Worm (Caenorhabditis elegans) whole organism, late embryonic: ENCODE measurements around the gene sftd-3.
A peak's percentile ranks its signal among the peaks of the same experiment; 100 is the strongest.

Source experiments
- C08G9.2 ChIP-seq: sonication (generic microtip); optimal IDR thresholded peaks from 2 replicates; lab custom pipeline; 2016; ENCODE audit warnings: mild to moderate bottlenecking, missing genetic modification characterization, moderate library complexity, missing compliant biosample characterization
- C38D4.7 ChIP-seq: fragments of 200-800 bp; sonication (Bioruptor generic); optimal IDR thresholded peaks from 2 replicates; lab custom pipeline; 2018; ENCODE audit warnings: mild to moderate bottlenecking, missing genetic modification characterization, moderate library complexity, missing compliant biosample characterization
- F13H6.1 ChIP-seq: sonication (generic microtip); optimal IDR thresholded peaks from 2 replicates; lab custom pipeline; 2016; ENCODE audit warnings: missing genetic modification characterization, missing compliant biosample characterization
- K02D7.2 ChIP-seq: sonication (generic microtip); optimal IDR thresholded peaks from 2 replicates; lab custom pipeline; 2017; ENCODE audit warnings: mild to moderate bottlenecking, missing genetic modification characterization, missing compliant biosample characterization
- K09A11.1 ChIP-seq: sonication (generic microtip); optimal IDR thresholded peaks from 2 replicates; lab custom pipeline; 2017; ENCODE audit warnings: antibody characterized with exemption, mild to moderate bottlenecking, missing genetic modification characterization, missing compliant biosample characterization; ENCODE audit not compliant: insufficient read depth
- T23F11.4 ChIP-seq: fragments of 200-800 bp; sonication (Bioruptor generic); optimal IDR thresholded peaks from 2 replicates; lab custom pipeline; 2018; ENCODE audit warnings: mild to moderate bottlenecking, missing genetic modification characterization, missing compliant biosample characterization
- ama-1 ChIP-seq: fragments of 150-350 bp; optimal IDR thresholded peaks from 2 replicates; lab custom pipeline; 2014
- ceh-18 ChIP-seq: sonication (generic microtip); optimal IDR thresholded peaks from 2 replicates; lab custom pipeline; 2016; ENCODE audit warnings: missing genetic modification characterization, missing compliant biosample characterization
- ceh-19 ChIP-seq: fragments of 200-800 bp; sonication (Bioruptor generic); optimal IDR thresholded peaks from 2 replicates; lab custom pipeline; 2018; ENCODE audit warnings: mild to moderate bottlenecking, missing genetic modification characterization, missing compliant biosample characterization
- ceh-2 ChIP-seq: sonication (generic microtip); optimal IDR thresholded peaks from 2 replicates; lab custom pipeline; 2016; ENCODE audit warnings: missing genotype, missing genetic modification characterization, missing compliant biosample characterization
- ceh-24 ChIP-seq: sonication (generic microtip); optimal IDR thresholded peaks from 2 replicates; lab custom pipeline; 2016; ENCODE audit warnings: mild to moderate bottlenecking, missing genetic modification characterization, missing compliant biosample characterization
- ceh-34 ChIP-seq: sonication (generic microtip); optimal IDR thresholded peaks from 2 replicates; lab custom pipeline; 2016; ENCODE audit warnings: mild to moderate bottlenecking, missing genetic modification characterization, missing compliant biosample characterization
- ceh-48 ChIP-seq: sonication (generic microtip); optimal IDR thresholded peaks from 2 replicates; lab custom pipeline; 2016; ENCODE audit warnings: missing genetic modification characterization, inconsistent platforms, missing compliant biosample characterization
- ceh-9 ChIP-seq: sonication (generic microtip); optimal IDR thresholded peaks from 2 replicates; lab custom pipeline; 2016; ENCODE audit warnings: mild to moderate bottlenecking, missing genetic modification characterization, inconsistent platforms, missing compliant biosample characterization
- che-1 ChIP-seq: sonication (generic microtip); optimal IDR thresholded peaks from 2 replicates; lab custom pipeline; 2016; ENCODE audit warnings: mild to moderate bottlenecking, missing genetic modification characterization, missing compliant biosample characterization
- dmd-4 ChIP-seq: sonication (generic microtip); optimal IDR thresholded peaks from 2 replicates; lab custom pipeline; 2016; ENCODE audit warnings: borderline replicate concordance, missing genetic modification characterization, missing compliant biosample characterization
- dve-1 ChIP-seq: sonication (generic microtip); optimal IDR thresholded peaks from 2 replicates; lab custom pipeline; 2017; ENCODE audit warnings: antibody characterized with exemption, mild to moderate bottlenecking, missing genetic modification characterization, missing compliant biosample characterization
- elt-2 ChIP-seq: sonication (generic microtip); optimal IDR thresholded peaks from 2 replicates; lab custom pipeline; 2016; ENCODE audit warnings: missing genetic modification reagents, missing genetic modification characterization, missing compliant biosample characterization
- ets-4 ChIP-seq: sonication (generic microtip); optimal IDR thresholded peaks from 2 replicates; lab custom pipeline; 2016; ENCODE audit warnings: missing genetic modification characterization, missing compliant biosample characterization
- eyg-1 ChIP-seq: sonication (generic microtip); optimal IDR thresholded peaks from 2 replicates; lab custom pipeline; 2016; ENCODE audit warnings: missing genotype, missing genetic modification characterization, missing compliant biosample characterization
- fax-1 ChIP-seq: sonication (generic microtip); optimal IDR thresholded peaks from 2 replicates; lab custom pipeline; 2016; ENCODE audit warnings: missing genotype, missing genetic modification characterization, missing compliant biosample characterization
- fkh-10 ChIP-seq: fragments of 150-350 bp; optimal IDR thresholded peaks from 2 replicates; lab custom pipeline; 2014; ENCODE audit warnings: missing biosample characterization, missing genetic modification reagents, missing genetic modification characterization
- hlh-15 ChIP-seq: sonication (generic microtip); optimal IDR thresholded peaks from 2 replicates; lab custom pipeline; 2016; ENCODE audit warnings: missing genetic modification characterization, missing compliant biosample characterization
- hlh-30 ChIP-seq: sonication (generic microtip); optimal IDR thresholded peaks from 2 replicates; lab custom pipeline; 2017; ENCODE audit warnings: antibody characterized with exemption, missing genetic modification characterization, missing compliant biosample characterization; ENCODE audit not compliant: insufficient read depth
- hlh-8 ChIP-seq: sonication (generic microtip); optimal IDR thresholded peaks from 2 replicates; lab custom pipeline; 2016; ENCODE audit warnings: missing genotype, missing genetic modification characterization, missing compliant biosample characterization
- madf-2 ChIP-seq: sonication (generic microtip); optimal IDR thresholded peaks from 2 replicates; lab custom pipeline; 2017; ENCODE audit warnings: missing genetic modification characterization, missing compliant biosample characterization
- npax-4 ChIP-seq: sonication (generic microtip); optimal IDR thresholded peaks from 2 replicates; lab custom pipeline; 2016; ENCODE audit warnings: missing genetic modification characterization, missing compliant biosample characterization
- odd-2 ChIP-seq: sonication (generic microtip); optimal IDR thresholded peaks from 2 replicates; lab custom pipeline; 2017; ENCODE audit warnings: antibody characterized with exemption, mild to moderate bottlenecking, missing genetic modification characterization, missing compliant biosample characterization
- pag-3 ChIP-seq: sonication (generic microtip); optimal IDR thresholded peaks from 2 replicates; lab custom pipeline; 2016; ENCODE audit warnings: missing compliant biosample characterization, missing genetic modification characterization, borderline replicate concordance
- pat-9 ChIP-seq: fragments of 200-800 bp; sonication (Bioruptor generic); optimal IDR thresholded peaks from 2 replicates; lab custom pipeline; 2018; ENCODE audit warnings: mild to moderate bottlenecking, missing genetic modification characterization, moderate library complexity, missing compliant biosample characterization
- pax-1 ChIP-seq: fragments of 150-350 bp; optimal IDR thresholded peaks from 2 replicates; lab custom pipeline; 2014; ENCODE audit warnings: missing biosample characterization, missing genetic modification characterization
- pha-2 ChIP-seq: sonication (generic microtip); optimal IDR thresholded peaks from 2 replicates; lab custom pipeline; 2017; ENCODE audit warnings: mild to moderate bottlenecking, missing genetic modification characterization, missing compliant biosample characterization
- pha-4 ChIP-seq: fragments of 150-350 bp; optimal IDR thresholded peaks from 2 replicates; lab custom pipeline; 2018; ENCODE audit warnings: missing biosample characterization, missing genetic modification reagents, missing genetic modification characterization
- pqm-1 ChIP-seq: sonication (generic microtip); optimal IDR thresholded peaks from 2 replicates; lab custom pipeline; 2016; ENCODE audit warnings: missing genetic modification characterization, missing compliant biosample characterization
- ref-2 ChIP-seq: sonication (generic microtip); optimal IDR thresholded peaks from 2 replicates; lab custom pipeline; 2016; ENCODE audit warnings: missing genetic modification characterization, missing compliant biosample characterization
- sox-2 ChIP-seq: fragments of 200-800 bp; sonication (Bioruptor generic); IDR thresholded peaks from 2 replicates; pipeline ENCODE4 v1.3.6; 2022; ENCODE audit warnings: missing genetic modification reagents, missing genetic modification characterization, missing compliant biosample characterization
- syd-9 ChIP-seq: sonication (generic microtip); optimal IDR thresholded peaks from 2 replicates; lab custom pipeline; 2016; ENCODE audit warnings: mild to moderate bottlenecking, missing genetic modification characterization, moderate library complexity, missing compliant biosample characterization
- tbx-2 ChIP-seq: sonication (generic microtip); optimal IDR thresholded peaks from 2 replicates; lab custom pipeline; 2016; ENCODE audit warnings: missing genetic modification characterization, missing compliant biosample characterization
- ttx-3 ChIP-seq: sonication (generic microtip); optimal IDR thresholded peaks from 2 replicates; lab custom pipeline; 2016; ENCODE audit warnings: missing genetic modification reagents, missing genetic modification characterization, missing compliant biosample characterization
- unc-3 ChIP-seq, 2 experiments: fragments of 200-800 bp in 1 of 2; sonication (Bioruptor generic) in 1 of 2; sonication (generic microtip) in 1 of 2; conservative IDR thresholded peaks in 1 of 2; optimal IDR thresholded peaks in 1 of 2; 2 replicates each; pipeline versions ENCODE4 v1.3.6 to Lab custom; 2016 to 2022; ENCODE audit warnings: missing compliant biosample characterization in 2 of 2, missing genetic modification characterization in 2 of 2, missing genetic modification reagents in 1 of 2
- unc-42 ChIP-seq: sonication (generic microtip); optimal IDR thresholded peaks from 2 replicates; lab custom pipeline; 2016; ENCODE audit warnings: missing genotype, missing genetic modification characterization, missing compliant biosample characterization

The sftd-3 gene

ce11 chrII:8987962-8988361 is 24.0 kb upstream of the sftd-3 start, which contains the start of gene C18E9.8:
Gene C18E9.8 (minus strand): TSS chrII:8988062.
- no peak for TF ChIP-seq dmd-4 (tag; lab: Kevin White, UChicago)
- TF ChIP-seq T23F11.4, result no peak
- TF ChIP-seq ttx-3 (tag; lab: Kevin White, UChicago), result no peak
- no peak for TF ChIP-seq ets-4 (tag; lab: Kevin White, UChicago)
- no peak for TF ChIP-seq pat-9
- no peak for TF ChIP-seq ceh-48 (tag; lab: Kevin White, UChicago)
- no peak for TF ChIP-seq ceh-18 (tag; lab: Kevin White, UChicago)
- no peak for TF ChIP-seq dve-1 (tag; lab: Kevin White, UChicago)
- no peak for TF ChIP-seq ama-1
- TF ChIP-seq npax-4 (tag; lab: Kevin White, UChicago), result no peak

ce11 chrII:8982683-8983082 is 18.7 kb upstream of the sftd-3 start, which contains the start of gene C18E9.7:
Gene C18E9.7 (minus strand): TSS chrII:8982783.
- TF ChIP-seq ceh-2 (tag; lab: Kevin White, UChicago), result no peak
- no peak for TF ChIP-seq hlh-8 (tag; lab: Kevin White, UChicago)
- TF ChIP-seq pha-4, result no peak
- no peak for TF ChIP-seq ama-1
- TF ChIP-seq pax-1 (tag; lab: Kevin White, UChicago), result no peak
- no peak for TF ChIP-seq pag-3
- no peak for TF ChIP-seq syd-9 (tag; lab: Kevin White, UChicago)
- TF ChIP-seq hlh-30 (tag; lab: Kevin White, UChicago), result no peak
- no peak for TF ChIP-seq C08G9.2
- TF ChIP-seq K02D7.2 (tag; lab: Kevin White, UChicago), result no peak
- TF ChIP-seq dmd-4 (tag; lab: Kevin White, UChicago), result no peak
- TF ChIP-seq T23F11.4, result no peak
- no peak for TF ChIP-seq C38D4.7
- no peak for TF ChIP-seq odd-2
- no peak for TF ChIP-seq K09A11.1 (tag; lab: Kevin White, UChicago)
- no peak for TF ChIP-seq fkh-10 (GFP tag; lab: Kevin White, UChicago)
- no peak for TF ChIP-seq ref-2 (tag; lab: Kevin White, UChicago)
- no peak for TF ChIP-seq sox-2 (GFP tag; lab: Robert Waterston, UW)
- no peak for TF ChIP-seq unc-42 (tag; lab: Kevin White, UChicago)

ce11 chrII:8973516-8974043 is 9.6 kb upstream of the sftd-3 start, which contains the start of gene tomm-40:
Gene tomm-40 (minus strand): TSS chrII:8973566.
- no peak for TF ChIP-seq ceh-2 (tag; lab: Kevin White, UChicago)
- TF ChIP-seq elt-2 (tag; lab: Kevin White, UChicago), result peak; percentile 5

- TF ChIP-seq ref-2 (tag; lab: Kevin White, UChicago), result peak; percentile 62
- no peak for TF ChIP-seq pax-1 (tag; lab: Kevin White, UChicago)
- peak; percentile 21 for TF ChIP-seq hlh-30 (tag; lab: Kevin White, UChicago)
- TF ChIP-seq madf-2 (tag; lab: Kevin White, UChicago), result peak; percentile 8
- no peak for TF ChIP-seq hlh-15 (tag; lab: Kevin White, UChicago)
- no peak for TF ChIP-seq odd-2
- TF ChIP-seq unc-42 (tag; lab: Kevin White, UChicago), result peak; percentile 67
- peak; percentile 34 for TF ChIP-seq ceh-19
- no peak for TF ChIP-seq ceh-9
- no peak for TF ChIP-seq pha-2
- TF ChIP-seq C08G9.2, result no peak
- no peak for TF ChIP-seq che-1
- TF ChIP-seq ttx-3 (tag; lab: Kevin White, UChicago), result no peak
- TF ChIP-seq unc-3 (GFP tag; conservative IDR thresholded peaks at IDR 0.05; lab: Robert Waterston, UW), result no peak
- peak; percentile 48 for TF ChIP-seq unc-3 (tag; optimal IDR thresholded peaks at IDR 0.05; lab: Kevin White, UChicago)
- TF ChIP-seq ceh-24, result no peak
- TF ChIP-seq tbx-2 (tag; lab: Kevin White, UChicago), result peak; percentile 28
- no peak for TF ChIP-seq sox-2 (GFP tag; lab: Robert Waterston, UW)
- TF ChIP-seq pqm-1 (tag; lab: Kevin White, UChicago), result no peak
- TF ChIP-seq syd-9 (tag; lab: Kevin White, UChicago), result peak; percentile 34
- no peak for TF ChIP-seq F13H6.1
- TF ChIP-seq K02D7.2 (tag; lab: Kevin White, UChicago), result peak; percentile 6
- TF ChIP-seq pag-3, result no peak
- no peak for TF ChIP-seq eyg-1 (tag; lab: Kevin White, UChicago)
- TF ChIP-seq fax-1 (tag; lab: Kevin White, UChicago), result no peak
- peak; percentile 24 for TF ChIP-seq ceh-48 (tag; lab: Kevin White, UChicago)
- peak; percentile 26 for TF ChIP-seq elt-2 (tag; lab: Kevin White, UChicago)
- peak; percentile 66 for TF ChIP-seq ceh-34 (tag; lab: Kevin White, UChicago)
Measured at ce11 chrII:8969251-8970183, 5.6 kb upstream of the sftd-3 start, which contains the start of the genes szy-20 and C18E9.5. Gene szy-20 (minus strand): TSS chrII:8969333. Gene C18E9.5 (plus strand): TSS chrII:8969980.
